Fruit fly (Drosophila melanogaster) whole organism, adult: Measurements from ENCODE around the gene Prp18.
A peak's percentile ranks its signal among the peaks of the same experiment; 100 is the strongest.

Experiments used
- CG11617 ChIP-seq: fragments of 200-800 bp; sonication (Bioruptor generic); optimal IDR thresholded peaks from 2 replicates; lab custom pipeline; 2017; ENCODE audit warnings: mild to moderate bottlenecking, missing biosample characterization, missing genetic modification reagents, missing genetic modification characterization
- CG12768 ChIP-seq: fragments of 200-800 bp; sonication (Bioruptor generic); optimal IDR thresholded peaks from 2 replicates; lab custom pipeline; 2017; ENCODE audit warnings: missing biosample characterization, missing genetic modification characterization, mild to moderate bottlenecking, moderate library complexity, missing genetic modification reagents
- CG14711 ChIP-seq: fragments of 200-800 bp; sonication (Bioruptor generic); optimal IDR thresholded peaks from 2 replicates; lab custom pipeline; 2018; ENCODE audit warnings: missing biosample characterization, mild to moderate bottlenecking, missing genetic modification characterization, moderate library complexity
- CG1620 ChIP-seq: fragments of 200-800 bp; sonication (Bioruptor generic); optimal IDR thresholded peaks from 2 replicates; lab custom pipeline; 2016; ENCODE audit warnings: missing biosample characterization, missing genetic modification characterization
- CG33017 ChIP-seq: fragments of 200-800 bp; sonication (Bioruptor generic); optimal IDR thresholded peaks from 2 replicates; lab custom pipeline; 2018; ENCODE audit warnings: missing biosample characterization, mild to moderate bottlenecking, missing genetic modification characterization, moderate library complexity
- CG5204 ChIP-seq: fragments of 200-800 bp; sonication (Bioruptor generic); optimal IDR thresholded peaks from 2 replicates; lab custom pipeline; 2016; ENCODE audit warnings: missing biosample characterization, missing genetic modification characterization
- CG7045 ChIP-seq: fragments of 200-800 bp; sonication (Bioruptor generic); optimal IDR thresholded peaks from 2 replicates; lab custom pipeline; 2017; ENCODE audit warnings: missing biosample characterization, mild to moderate bottlenecking, missing genetic modification characterization
- CG7101 ChIP-seq: fragments of 200-800 bp; sonication (Bioruptor generic); optimal IDR thresholded peaks from 2 replicates; lab custom pipeline; 2018; ENCODE audit warnings: missing biosample characterization, mild to moderate bottlenecking, missing genetic modification characterization, moderate library complexity
- Clk ChIP-seq: fragments of 200-800 bp; sonication (Bioruptor generic); optimal IDR thresholded peaks from 2 replicates; lab custom pipeline; 2017; ENCODE audit warnings: missing biosample characterization, missing genetic modification characterization
- Crg-1 ChIP-seq: fragments of 200-800 bp; sonication (Bioruptor generic); optimal IDR thresholded peaks from 2 replicates; lab custom pipeline; 2016; ENCODE audit warnings: missing biosample characterization, missing genetic modification characterization
- Hr96 ChIP-seq: fragments of 200-800 bp; sonication (Bioruptor generic); optimal IDR thresholded peaks from 2 replicates; lab custom pipeline; 2016; ENCODE audit warnings: missing biosample characterization, missing genetic modification characterization
- Mnt ChIP-seq: fragments of 200-800 bp; sonication (Bioruptor generic); optimal IDR thresholded peaks from 2 replicates; lab custom pipeline; 2016; ENCODE audit warnings: missing biosample characterization, mild to moderate bottlenecking, missing genetic modification characterization
- bab1 ChIP-seq: fragments of 200-800 bp; sonication (Bioruptor generic); optimal IDR thresholded peaks from 3 replicates; lab custom pipeline; 2019; ENCODE audit warnings: missing biosample characterization, mild to moderate bottlenecking, missing genetic modification characterization, moderate library complexity
- cic ChIP-seq: fragments of 200-800 bp; sonication (Bioruptor generic); optimal IDR thresholded peaks from 2 replicates; lab custom pipeline; 2017; ENCODE audit warnings: missing biosample characterization, mild to moderate bottlenecking, missing genetic modification characterization, moderate library complexity
- cnc ChIP-seq, 2 experiments: fragments of >200 bp; optimal IDR thresholded peaks; 2 replicates each; lab custom pipeline; 2017
- kay ChIP-seq: fragments of 200-800 bp; sonication (Bioruptor generic); peaks from one replicate; lab custom pipeline; 2016; ENCODE audit warnings: missing biosample characterization, missing genetic modification characterization, borderline replicate concordance
- ovo ChIP-seq: fragments of 200-800 bp; sonication (Bioruptor generic); optimal IDR thresholded peaks from 2 replicates; lab custom pipeline; 2016; ENCODE audit warnings: missing biosample characterization, missing genetic modification characterization
- pad ChIP-seq: fragments of 200-800 bp; sonication (Bioruptor generic); optimal IDR thresholded peaks from 3 replicates; lab custom pipeline; 2017; ENCODE audit warnings: missing biosample characterization, missing genetic modification characterization, mild to moderate bottlenecking, moderate library complexity, missing genetic modification reagents
- tj ChIP-seq: fragments of 200-800 bp; sonication (Bioruptor generic); optimal IDR thresholded peaks from 3 replicates; lab custom pipeline; 2017; ENCODE audit warnings: missing biosample characterization, mild to moderate bottlenecking, missing genetic modification characterization, moderate library complexity
- toe ChIP-seq: fragments of 200-800 bp; sonication (Bioruptor generic); optimal IDR thresholded peaks from 2 replicates; lab custom pipeline; 2016; ENCODE audit warnings: missing biosample characterization, missing genetic modification characterization

The Prp18 gene

dm6 chr3R:19027165-19027564 lies 3.9 kb downstream of the Prp18 start, which contains the start of gene NP15.6:
TSS of gene NP15.6 (plus strand) at chr3R:19027368.
- TF ChIP-seq CG7101 (tag; lab: Kevin White, UChicago): no peak
- no peak for TF ChIP-seq CG1620 (GFP tag; lab: Kevin White, UChicago)
- TF ChIP-seq CG14711 (tag; lab: Kevin White, UChicago): no peak
- TF ChIP-seq CG12768 (GFP tag; lab: Kevin White, UChicago): no peak
- no peak for TF ChIP-seq toe (GFP tag; lab: Kevin White, UChicago)
- no peak for TF ChIP-seq ovo
- no peak for TF ChIP-seq CG33017 (tag; lab: Kevin White, UChicago)
- TF ChIP-seq tj (GFP tag; lab: Kevin White, UChicago): no peak
- no peak for TF ChIP-seq cnc (optimal IDR thresholded peaks at IDR 0.05; lab: Kevin White, UChicago)
- TF ChIP-seq cic (GFP tag; lab: Kevin White, UChicago): no peak
- TF ChIP-seq pad (GFP tag; lab: Kevin White, UChicago): no peak
- TF ChIP-seq Crg-1 (GFP tag; lab: Kevin White, UChicago): no peak
- TF ChIP-seq bab1 (GFP tag; lab: Kevin White, UChicago): no peak

dm6 chr3R:19024761-19025160 lies 6.3 kb downstream of the Prp18 start, which contains the start of gene CG14285:
TSS of gene CG14285 (plus strand) at chr3R:19025099.
- no peak for TF ChIP-seq ovo
- TF ChIP-seq CG1620 (GFP tag; lab: Kevin White, UChicago): no peak
- TF ChIP-seq CG14711 (tag; lab: Kevin White, UChicago): no peak
- TF ChIP-seq Mnt (GFP tag; lab: Kevin White, UChicago): no peak
- no peak for TF ChIP-seq CG7045 (GFP tag; lab: Kevin White, UChicago)
- no peak for TF ChIP-seq pad (GFP tag; lab: Kevin White, UChicago)
- no peak for TF ChIP-seq cic (GFP tag; lab: Kevin White, UChicago)
- no peak for TF ChIP-seq kay (GFP tag; lab: Kevin White, UChicago)
- no peak for TF ChIP-seq CG5204 (GFP tag; lab: Kevin White, UChicago)
- no peak for TF ChIP-seq CG33017 (tag; lab: Kevin White, UChicago)
- TF ChIP-seq CG7101 (tag; lab: Kevin White, UChicago): no peak
- no peak for TF ChIP-seq Clk (GFP tag; lab: Kevin White, UChicago)
- no peak for TF ChIP-seq tj (GFP tag; lab: Kevin White, UChicago)
- no peak for TF ChIP-seq CG11617
- no peak for TF ChIP-seq cnc (optimal IDR thresholded peaks at IDR 0.05; lab: Kevin White, UChicago)
- TF ChIP-seq Hr96 (GFP tag; lab: Kevin White, UChicago): no peak
- TF ChIP-seq bab1 (GFP tag; lab: Kevin White, UChicago): no peak

- no peak for TF ChIP-seq pad (GFP tag; lab: Kevin White, UChicago)
- peak; percentile 3 for TF ChIP-seq CG14711 (tag; lab: Kevin White, UChicago)
- peak; percentile 25 for TF ChIP-seq CG11617
- peak; percentile 18 for TF ChIP-seq bab1 (GFP tag; lab: Kevin White, UChicago)
- TF ChIP-seq Mnt (GFP tag; lab: Kevin White, UChicago): peak; percentile 70
- no peak for TF ChIP-seq CG7045 (GFP tag; lab: Kevin White, UChicago)
- no peak for TF ChIP-seq CG5204 (GFP tag; lab: Kevin White, UChicago)
- TF ChIP-seq cnc (optimal IDR thresholded peaks at IDR 0.05; lab: Kevin White, UChicago): no peak
- TF ChIP-seq tj (GFP tag; lab: Kevin White, UChicago): peak; percentile 51
- TF ChIP-seq CG12768 (GFP tag; lab: Kevin White, UChicago): no peak
- TF ChIP-seq Crg-1 (GFP tag; lab: Kevin White, UChicago): peak; percentile 29
- no peak for TF ChIP-seq cic (GFP tag; lab: Kevin White, UChicago)
- peak; percentile 33 for TF ChIP-seq Hr96 (GFP tag; lab: Kevin White, UChicago)
- TF ChIP-seq toe (GFP tag; lab: Kevin White, UChicago): no peak
- TF ChIP-seq CG1620 (GFP tag; lab: Kevin White, UChicago): peak; percentile 77
- TF ChIP-seq CG33017 (tag; lab: Kevin White, UChicago): no peak
- no peak for TF ChIP-seq Clk (GFP tag; lab: Kevin White, UChicago)
- peak; percentile 23 for TF ChIP-seq ovo
- peak; percentile 30 for TF ChIP-seq CG7101 (tag; lab: Kevin White, UChicago)
- TF ChIP-seq kay (GFP tag; lab: Kevin White, UChicago): no peak
Observed at dm6 chr3R:19023862-19024261, 7.2 kb downstream of the Prp18 start, which contains the start of the genes CG6005 and CG14286. TSS of gene CG6005 (minus strand) at chr3R:19024030. TSS of gene CG14286 (plus strand) at chr3R:19024092.

dm6 chr3R:19017318-19018043 lies 13.6 kb downstream of the Prp18 start:
- TF ChIP-seq pad (GFP tag; lab: Kevin White, UChicago) (peak; percentile 82), CG5204 (GFP tag; lab: Kevin White, UChicago) (no peak), cnc (optimal IDR thresholded peaks at IDR 0.05; lab: Kevin White, UChicago) (no peak), Hr96 (GFP tag; lab: Kevin White, UChicago) (no peak), ovo (no peak), toe (GFP tag; lab: Kevin White, UChicago) (no peak), CG12768 (GFP tag; lab: Kevin White, UChicago) (no peak), cic (GFP tag; lab: Kevin White, UChicago) (peak; percentile 13), kay (GFP tag; lab: Kevin White, UChicago) (no peak)

dm6 chr3R:19015423-19015810 lies 15.7 kb downstream of the Prp18 start:
- no peak for TF ChIP-seq tj (GFP tag; lab: Kevin White, UChicago)
- TF ChIP-seq CG11617: no peak
- no peak for TF ChIP-seq Crg-1 (GFP tag; lab: Kevin White, UChicago)
